Worm (Caenorhabditis elegans): Measurements from ENCODE around the gene T06A10.107.

ce11 chrIV:16915751-16916150 is 48.4 kb downstream of the T06A10.107 start, which contains the start of gene Y116A8C.3:
- no peak for TF ChIP-seq bed-2 (GFP tag; IDR thresholded peaks at IDR 0.05)
- TF ChIP-seq xnd-1 (tag; optimal IDR thresholded peaks at IDR 0.05) = no peak
- no peak for TF ChIP-seq dpff-1 (tag; optimal IDR thresholded peaks at IDR 0.05)
- TF ChIP-seq nhr-27 (tag; optimal IDR thresholded peaks at IDR 0.05) = no peak
- TF ChIP-seq hlh-12 (tag; optimal IDR thresholded peaks at IDR 0.05) = no peak
- TF ChIP-seq F49E8.2 (tag; optimal IDR thresholded peaks at IDR 0.05; ENCODE audit: insufficient read depth) = no peak
- no peak for TF ChIP-seq sea-2 (GFP tag; IDR thresholded peaks at IDR 0.05)
- no peak for TF ChIP-seq him-1 (tag; optimal IDR thresholded peaks at IDR 0.05)
- TF ChIP-seq F39B2.1 (GFP tag; IDR thresholded peaks at IDR 0.05) = no peak
- no peak for TF ChIP-seq F37B4.10 (GFP tag; IDR thresholded peaks at IDR 0.05)
- TF ChIP-seq hsf-1 (GFP tag; IDR thresholded peaks at IDR 0.05) = no peak
- TF ChIP-seq F33H1.4 (GFP tag; IDR thresholded peaks at IDR 0.05) = no peak
- TF ChIP-seq lin-26 (GFP tag; IDR thresholded peaks at IDR 0.05) = no peak
- TF ChIP-seq zfh-2 (GFP tag; conservative IDR thresholded peaks at IDR 0.05) = no peak
